Fruit fly (Drosophila melanogaster) whole organism, embryonic: Measurements from ENCODE around the gene Dh44.

Experiments used
- B-H1 ChIP-seq: fragments of 200-800 bp; sonication (Bioruptor generic); IDR thresholded peaks from 3 replicates; pipeline ENCODE4 v1.3.6; 2022; ENCODE audit warnings: missing biosample characterization, missing genetic modification characterization
- Blimp-1 ChIP-seq: fragments of 200-800 bp; sonication (Bioruptor generic); optimal IDR thresholded peaks from 3 replicates; lab custom pipeline; 2018; ENCODE audit warnings: missing biosample characterization, missing genetic modification characterization, mild to moderate bottlenecking, moderate library complexity, missing genetic modification reagents
- CG11085 ChIP-seq: fragments of 200-800 bp; sonication (Bioruptor generic); IDR thresholded peaks from 2 replicates; pipeline ENCODE4 v1.3.6; 2022; ENCODE audit warnings: missing biosample characterization, missing genetic modification characterization
- CG11247 ChIP-seq: fragments of 200-800 bp; sonication (Bioruptor generic); IDR thresholded peaks from 2 replicates; pipeline ENCODE4 v1.3.6; 2022; ENCODE audit warnings: missing biosample characterization, missing genetic modification characterization
- CG11560 ChIP-seq: fragments of 200-800 bp; sonication (Bioruptor generic); IDR thresholded peaks from 3 replicates; pipeline ENCODE4 v1.3.6; 2022; ENCODE audit warnings: missing biosample characterization, missing genetic modification characterization
- CG12769 ChIP-seq: fragments of 200-800 bp; sonication (Bioruptor generic); optimal IDR thresholded peaks from 2 replicates; lab custom pipeline; 2019; ENCODE audit warnings: missing biosample characterization, mild to moderate bottlenecking, missing genetic modification characterization, moderate library complexity
- CG16863 ChIP-seq: fragments of 200-800 bp; sonication (Bioruptor generic); optimal IDR thresholded peaks from 3 replicates; lab custom pipeline; 2016; ENCODE audit warnings: missing biosample characterization, missing genetic modification characterization
- CG17385 ChIP-seq: fragments of 200-800 bp; sonication (Bioruptor generic); optimal IDR thresholded peaks from 3 replicates; lab custom pipeline; 2018; ENCODE audit warnings: missing biosample characterization, mild to moderate bottlenecking, missing genetic modification characterization
- CG3407 ChIP-seq: fragments of 200-800 bp; sonication (Bioruptor generic); optimal IDR thresholded peaks from 2 replicates; lab custom pipeline; 2018; ENCODE audit warnings: missing biosample characterization, mild to moderate bottlenecking, missing genetic modification characterization
- CG34376 ChIP-seq: fragments of 200-800 bp; sonication (Bioruptor generic); optimal IDR thresholded peaks from 2 replicates; lab custom pipeline; 2018; ENCODE audit warnings: missing biosample characterization, mild to moderate bottlenecking, missing genetic modification characterization
- CG6813 ChIP-seq: fragments of 200-800 bp; sonication (Bioruptor generic); optimal IDR thresholded peaks from 2 replicates; lab custom pipeline; 2017; ENCODE audit warnings: missing biosample characterization, missing genetic modification characterization, mild to moderate bottlenecking, moderate library complexity, missing genetic modification reagents
- CG7357 ChIP-seq: fragments of 200-800 bp; sonication (Bioruptor generic); IDR thresholded peaks from 3 replicates; pipeline ENCODE4 v1.3.6; 2022; ENCODE audit warnings: missing biosample characterization, missing genetic modification characterization
- CG8359 ChIP-seq: fragments of 200-800 bp; sonication (Bioruptor generic); optimal IDR thresholded peaks from 2 replicates; lab custom pipeline; 2017; ENCODE audit warnings: missing biosample characterization, mild to moderate bottlenecking, missing genetic modification characterization, borderline replicate concordance
- CG8388 ChIP-seq: fragments of 200-800 bp; sonication (Bioruptor generic); optimal IDR thresholded peaks from 2 replicates; lab custom pipeline; 2019; ENCODE audit warnings: missing biosample characterization, mild to moderate bottlenecking, missing genetic modification characterization, moderate library complexity
- Chrac-16 ChIP-seq: fragments of 200-800 bp; sonication (Bioruptor generic); optimal IDR thresholded peaks from 3 replicates; lab custom pipeline; 2016; ENCODE audit warnings: missing biosample characterization, missing genetic modification characterization
- Dll ChIP-seq: fragments of 200-800 bp; sonication (Bioruptor generic); IDR thresholded peaks from 4 replicates; pipeline ENCODE4 v1.3.6; 2022; ENCODE audit warnings: missing biosample characterization, missing genetic modification characterization; ENCODE audit not compliant: partially characterized antibody
- Eip74EF ChIP-seq, 2 experiments: fragments of 200-800 bp in 1 of 2; fragments of >200 bp in 1 of 2; sonication (Bioruptor generic) in 1 of 2; optimal IDR thresholded peaks; 2 replicates each; lab custom pipeline; 2017 to 2019; ENCODE audit warnings: missing biosample characterization in 2 of 2, missing genetic modification characterization in 2 of 2, mild to moderate bottlenecking in 1 of 2, moderate library complexity in 1 of 2
- Fer3 ChIP-seq: fragments of 200-800 bp; sonication (Bioruptor generic); optimal IDR thresholded peaks from 2 replicates; lab custom pipeline; 2018; ENCODE audit warnings: missing biosample characterization, mild to moderate bottlenecking, missing genetic modification characterization, moderate library complexity
- H15 ChIP-seq: fragments of 200-800 bp; sonication (Bioruptor generic); IDR thresholded peaks from 3 replicates; pipeline ENCODE4 v1.3.6; 2022; ENCODE audit warnings: missing biosample characterization, missing genetic modification characterization
- HmgD ChIP-seq: fragments of 200-800 bp; sonication (Bioruptor generic); optimal IDR thresholded peaks from 3 replicates; lab custom pipeline; 2016; ENCODE audit warnings: missing biosample characterization, missing genetic modification characterization
- Kr ChIP-seq: fragments of 200-800 bp; sonication (Bioruptor generic); optimal IDR thresholded peaks from 2 replicates; lab custom pipeline; 2017; ENCODE audit warnings: missing biosample characterization, mild to moderate bottlenecking, missing genetic modification characterization
- MESR4 ChIP-seq: fragments of 200-800 bp; sonication (Bioruptor generic); optimal IDR thresholded peaks from 2 replicates; lab custom pipeline; 2018; ENCODE audit warnings: missing biosample characterization, mild to moderate bottlenecking, missing genetic modification characterization, moderate library complexity
- Med ChIP-seq: fragments of 200-800 bp; sonication (Bioruptor generic); peaks from one replicate; lab custom pipeline; 2016; ENCODE audit warnings: missing biosample characterization, missing genetic modification characterization, mild to moderate bottlenecking, inconsistent platforms, moderate library complexity
- NC2β ChIP-seq: fragments of 200-800 bp; sonication (Bioruptor generic); optimal IDR thresholded peaks from 2 replicates; lab custom pipeline; 2016; ENCODE audit warnings: missing biosample characterization, missing genetic modification characterization
- Pdp1 ChIP-seq, 2 experiments: fragments of 200-800 bp; sonication (Bioruptor generic); optimal IDR thresholded peaks; 3 replicates each; lab custom pipeline; 2016; ENCODE audit warnings: missing biosample characterization in 2 of 2, missing genetic modification characterization in 2 of 2, mild to moderate bottlenecking in 1 of 2, moderate library complexity in 1 of 2
- Trl ChIP-seq, 3 experiments: fragments of >200 bp in 2 of 3; fragments of 200-800 bp in 1 of 3; sonication (Bioruptor generic) in 1 of 3; optimal IDR thresholded peaks; 2 replicates in 1 of 3; 3 replicates in 2 of 3; lab custom pipeline; 2016 to 2017; ENCODE audit warnings: missing biosample characterization in 1 of 3, missing genetic modification characterization in 1 of 3
- Usf ChIP-seq: fragments of 200-800 bp; sonication (Bioruptor generic); optimal IDR thresholded peaks from 2 replicates; lab custom pipeline; 2017; ENCODE audit warnings: missing genotype, missing biosample characterization, missing genetic modification characterization
- YL-1 ChIP-seq: fragments of 200-800 bp; sonication (Bioruptor generic); optimal IDR thresholded peaks from 3 replicates; lab custom pipeline; 2017; ENCODE audit warnings: missing biosample characterization, mild to moderate bottlenecking, missing genetic modification characterization
- ato ChIP-seq: fragments of 200-800 bp; sonication (Bioruptor generic); IDR thresholded peaks from 2 replicates; pipeline ENCODE4 v1.3.6; 2022; ENCODE audit warnings: missing biosample characterization, missing genetic modification characterization; ENCODE audit not compliant: partially characterized antibody
- bsh ChIP-seq, 2 experiments: fragments of 200-800 bp; sonication (Bioruptor generic); optimal IDR thresholded peaks; 2 replicates each; lab custom pipeline; 2017 to 2018; ENCODE audit warnings: mild to moderate bottlenecking in 2 of 2, missing biosample characterization in 2 of 2, missing genetic modification characterization in 2 of 2, moderate library complexity in 1 of 2
- crp ChIP-seq, 2 experiments: fragments of 200-800 bp; sonication (Bioruptor generic); optimal IDR thresholded peaks; 2 replicates in 1 of 2; 3 replicates in 1 of 2; lab custom pipeline; 2017; ENCODE audit warnings: missing biosample characterization in 2 of 2, missing genetic modification characterization in 2 of 2, mild to moderate bottlenecking in 1 of 2, moderate library complexity in 1 of 2
- dan ChIP-seq: fragments of 200-800 bp; sonication (Bioruptor generic); IDR thresholded peaks from 2 replicates; pipeline ENCODE4 v1.3.6; 2022; ENCODE audit warnings: missing biosample characterization, missing genetic modification characterization
- danr ChIP-seq: fragments of 200-800 bp; sonication (Bioruptor generic); IDR thresholded peaks from 2 replicates; pipeline ENCODE4 v1.3.6; 2022; ENCODE audit warnings: missing biosample characterization, missing genetic modification characterization
- dimm ChIP-seq: fragments of 200-800 bp; sonication (Bioruptor generic); IDR thresholded peaks from 2 replicates; pipeline ENCODE4 v1.3.6; 2022; ENCODE audit warnings: missing biosample characterization, missing genetic modification characterization
- dmrt11E ChIP-seq: fragments of 200-800 bp; sonication (Bioruptor generic); optimal IDR thresholded peaks from 3 replicates; lab custom pipeline; 2018; ENCODE audit warnings: missing biosample characterization, mild to moderate bottlenecking, missing genetic modification characterization, moderate library complexity
- ems ChIP-seq: fragments of 200-800 bp; sonication (Bioruptor generic); optimal IDR thresholded peaks from 3 replicates; lab custom pipeline; 2016; ENCODE audit warnings: missing biosample characterization, missing genetic modification characterization
- en ChIP-seq: fragments of 200-800 bp; sonication (Bioruptor generic); optimal IDR thresholded peaks from 2 replicates; lab custom pipeline; 2016; ENCODE audit warnings: missing biosample characterization, missing genetic modification characterization
- esg ChIP-seq: fragments of 200-800 bp; sonication (Bioruptor generic); conservative IDR thresholded peaks from 2 replicates; pipeline ENCODE4 v1.3.6; 2022; ENCODE audit warnings: missing biosample characterization, missing genetic modification characterization
- gsb-n ChIP-seq: fragments of 200-800 bp; sonication (Bioruptor generic); optimal IDR thresholded peaks from 3 replicates; lab custom pipeline; 2018; ENCODE audit warnings: missing biosample characterization, mild to moderate bottlenecking, missing genetic modification characterization
- ind ChIP-seq: fragments of 200-800 bp; sonication (Bioruptor generic); optimal IDR thresholded peaks from 3 replicates; lab custom pipeline; 2016; ENCODE audit warnings: missing biosample characterization, missing genetic modification characterization
- kah ChIP-seq: fragments of 200-800 bp; sonication (Bioruptor generic); optimal IDR thresholded peaks from 2 replicates; lab custom pipeline; 2018; ENCODE audit warnings: missing biosample characterization, mild to moderate bottlenecking, missing genetic modification characterization
- kay ChIP-seq: fragments of 200-800 bp; sonication (Bioruptor generic); optimal IDR thresholded peaks from 2 replicates; lab custom pipeline; 2016; ENCODE audit warnings: missing biosample characterization, missing genetic modification characterization
- pb ChIP-seq: fragments of 200-800 bp; sonication (Bioruptor generic); optimal IDR thresholded peaks from 3 replicates; lab custom pipeline; 2016; ENCODE audit warnings: missing biosample characterization, missing genetic modification characterization
- phol ChIP-seq: fragments of 200-800 bp; sonication (Bioruptor generic); optimal IDR thresholded peaks from 3 replicates; lab custom pipeline; 2018; ENCODE audit warnings: missing biosample characterization, mild to moderate bottlenecking, missing genetic modification characterization, moderate library complexity
- pros ChIP-seq: fragments of 200-800 bp; sonication (Bioruptor generic); optimal IDR thresholded peaks from 3 replicates; lab custom pipeline; 2019; ENCODE audit warnings: missing biosample characterization, mild to moderate bottlenecking, missing genetic modification characterization, moderate library complexity
- pzg ChIP-seq: fragments of 200-800 bp; sonication (Bioruptor generic); optimal IDR thresholded peaks from 3 replicates; lab custom pipeline; 2018; ENCODE audit warnings: missing biosample characterization, mild to moderate bottlenecking, missing genetic modification characterization, moderate library complexity
- seq ChIP-seq: fragments of 200-800 bp; sonication (Bioruptor generic); IDR thresholded peaks from 2 replicates; pipeline ENCODE4 v1.3.6; 2022; ENCODE audit warnings: missing biosample characterization, missing genetic modification characterization
- sob ChIP-seq: fragments of 200-800 bp; sonication (Bioruptor generic); IDR thresholded peaks from 2 replicates; pipeline ENCODE4 v1.3.6; 2022; ENCODE audit warnings: missing biosample characterization, missing genetic modification characterization

Dh44 gene

DNA sequence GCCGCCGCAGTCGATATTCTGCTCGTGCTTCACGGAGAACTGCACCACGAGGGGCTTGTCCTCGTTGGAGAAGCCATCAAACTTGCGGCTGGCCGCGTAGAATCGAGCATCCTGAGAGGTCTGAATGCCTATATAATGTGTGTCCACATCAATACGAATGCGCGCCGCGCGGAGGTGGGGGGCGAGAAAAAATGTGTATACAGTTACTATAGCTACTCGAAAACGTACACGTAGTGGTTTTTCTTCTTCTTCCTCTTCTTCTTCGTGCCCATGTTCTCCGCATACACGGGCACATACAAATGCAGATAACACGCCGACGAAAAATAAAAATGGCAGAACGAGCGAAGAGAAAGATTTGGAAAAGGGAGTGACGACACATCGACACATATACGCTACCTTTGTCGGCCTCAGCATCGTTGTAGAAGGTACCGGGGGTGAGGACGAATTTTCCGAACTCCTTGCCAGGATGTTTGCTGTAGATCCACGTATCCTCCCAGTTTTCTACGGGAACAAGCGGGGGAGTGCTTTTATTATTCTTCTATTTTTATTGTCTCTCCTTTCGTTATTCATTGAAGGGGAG lies 7.8 kb upstream of the Dh44 start (continued):
- TF ChIP-seq CG3407 (GFP tag; lab: Kevin White, UChicago) (no peak), Pdp1 (GFP tag; optimal IDR thresholded peaks at IDR 0.05; lab: Kevin White, UChicago) (peak in 1 of 2 experiments; percentile 25), NC2β (GFP tag; lab: Kevin White, UChicago) (no peak), sob (GFP tag; lab: Robert Waterston, UW) (no peak), YL-1 (GFP tag; lab: Kevin White, UChicago) (peak; percentile 86), dan (GFP tag; lab: Robert Waterston, UW) (no peak), Trl (optimal IDR thresholded peaks at IDR 0.05; lab: Kevin White, UChicago) (no peak), Trl (GFP tag; optimal IDR thresholded peaks at IDR 0.05; lab: Kevin White, UChicago) (no peak), CG11085 (GFP tag; lab: Robert Waterston, UW) (no peak), pros (GFP tag; lab: Kevin White, UChicago) (no peak), phol (peak; percentile 69), gsb-n (tag; lab: Kevin White, UChicago) (no peak), CG12769 (tag; lab: Kevin White, UChicago) (peak; percentile 10), dmrt11E (tag; lab: Kevin White, UChicago) (no peak), CG6813 (GFP tag; lab: Kevin White, UChicago) (no peak), kay (GFP tag; lab: Kevin White, UChicago) (no peak), pzg (no peak), Eip74EF (GFP tag; optimal IDR thresholded peaks at IDR 0.05; lab: Kevin White, UChicago) (no peak), crp (GFP tag; optimal IDR thresholded peaks at IDR 0.05; lab: Kevin White, UChicago) (no peak), bsh (GFP tag; optimal IDR thresholded peaks at IDR 0.05; lab: Kevin White, UChicago) (peak in 1 of 2 experiments; percentile 18), CG16863 (GFP tag; lab: Kevin White, UChicago) (no peak), en (GFP tag; lab: Kevin White, UChicago) (no peak), CG17385 (GFP tag; lab: Kevin White, UChicago) (peak; percentile 98), ind (GFP tag; lab: Kevin White, UChicago) (no peak), kah (GFP tag; lab: Kevin White, UChicago) (peak; percentile 85), pb (no peak), CG11560 (tag; lab: Robert Waterston, UW) (no peak), Dll (GFP tag; lab: Robert Waterston, UW) (no peak)

DNA sequence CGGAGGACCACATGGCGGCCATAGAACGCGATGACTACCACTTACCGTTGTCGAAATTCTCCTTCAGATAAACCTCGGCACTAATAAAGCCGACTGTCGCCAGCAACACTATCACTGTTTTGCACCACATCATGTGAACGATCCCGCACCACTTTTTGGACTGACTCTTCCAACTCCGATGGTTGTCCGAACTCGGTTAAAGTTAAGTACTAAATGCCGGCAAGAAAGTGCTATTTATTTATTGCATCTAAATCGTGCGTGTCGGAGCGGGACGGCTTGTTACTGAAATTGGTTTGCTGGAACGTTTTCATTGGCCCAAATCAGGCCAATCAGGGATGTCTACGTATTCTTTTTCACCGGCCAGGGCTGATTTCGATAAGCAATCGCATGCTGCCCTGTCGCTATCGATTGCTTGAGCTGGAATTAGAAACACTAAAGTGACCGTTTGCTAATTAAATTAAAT lies 7.3 kb upstream of the Dh44 start, which contains the start of gene Calr:
Gene Calr, minus strand, starts transcription at position 219 of the 463 bp plus-strand sequence.
- no peak for TF ChIP-seq sob (GFP tag; lab: Robert Waterston, UW)
- TF ChIP-seq CG17385 (GFP tag; lab: Kevin White, UChicago) = no peak
- TF ChIP-seq MESR4 = peak; percentile 87
- no peak for TF ChIP-seq CG11247 (GFP tag; lab: Robert Waterston, UW)
- TF ChIP-seq danr (GFP tag; lab: Robert Waterston, UW) = no peak
- TF ChIP-seq CG8359 = no peak
- no peak for TF ChIP-seq seq
- no peak for TF ChIP-seq esg (GFP tag; lab: Robert Waterston, UW)
- no peak for TF ChIP-seq Usf (GFP tag; lab: Kevin White, UChicago)
- TF ChIP-seq CG34376 = peak; percentile 69
- TF ChIP-seq ato (GFP tag; lab: Robert Waterston, UW) = no peak
- TF ChIP-seq CG8388 (GFP tag; lab: Kevin White, UChicago) = peak; percentile 14
- no peak for TF ChIP-seq Kr
- no peak for TF ChIP-seq CG7357
- no peak for TF ChIP-seq H15 (GFP tag; lab: Robert Waterston, UW)
- TF ChIP-seq Blimp-1 = no peak
- TF ChIP-seq Pdp1 (GFP tag; optimal IDR thresholded peaks at IDR 0.05; lab: Kevin White, UChicago) = no peak
- no peak for TF ChIP-seq en (GFP tag; lab: Kevin White, UChicago)
- no peak for TF ChIP-seq Chrac-16
- TF ChIP-seq dimm (GFP tag; lab: Robert Waterston, UW) = no peak
- TF ChIP-seq ems (GFP tag; lab: Kevin White, UChicago) = peak; percentile 0
- peak; percentile 63 for TF ChIP-seq HmgD
- TF ChIP-seq Fer3 (tag; lab: Kevin White, UChicago) = peak; percentile 12
- TF ChIP-seq B-H1 (GFP tag; lab: Robert Waterston, UW) = no peak
- TF ChIP-seq Med (GFP tag; lab: Kevin White, UChicago) = peak; percentile 95
